Worm (Caenorhabditis elegans): ENCODE results near the gene F49C5.5.

- TF ChIP-seq him-1 (tag; optimal IDR thresholded peaks at IDR 0.05) (no peak), W03F9.2 (tag; optimal IDR thresholded peaks at IDR 0.05) (no peak)
Observed at ce11 chrII:12530958-12531357, 15.4 kb downstream of the F49C5.5 start, which contains the start of gene srx-120.
